Worm (Caenorhabditis elegans): ENCODE results near the gene gas-1.

ce11 chrX:15576942-15577341 lies 13.3 kb downstream of the gas-1 start, which contains the start of gene K09A9.6:
- TF ChIP-seq med-1 (GFP tag; optimal IDR thresholded peaks at IDR 0.05; ENCODE audit: insufficient read depth) (no peak), tab-1 (GFP tag; IDR thresholded peaks at IDR 0.05) (no peak), T22C8.4 (GFP tag; IDR thresholded peaks at IDR 0.05) (no peak), klf-2 (GFP tag; conservative IDR thresholded peaks at IDR 0.05) (no peak), ztf-23 (GFP tag; IDR thresholded peaks at IDR 0.05) (no peak), flt-1 (GFP tag; IDR thresholded peaks at IDR 0.05) (no peak), ref-1 (GFP tag; conservative IDR thresholded peaks at IDR 0.05) (no peak), ztf-29 (GFP tag; IDR thresholded peaks at IDR 0.05) (no peak), cog-1 (tag; optimal IDR thresholded peaks at IDR 0.05) (no peak)

All from whole organism, midembryonic.